Worm (Caenorhabditis elegans) whole organism, L4 larva: Measurements from ENCODE around the gene ags-3.

Experiments used
- F44E2.7 ChIP-seq: fragments of 200-800 bp; sonication (Bioruptor generic); IDR thresholded peaks from 2 replicates; pipeline ENCODE4 v2.1.2; 2022; ENCODE audit warnings: missing genetic modification characterization, missing compliant biosample characterization
- Y5F2A.4 ChIP-seq: fragments of 200-800 bp; sonication (Bioruptor generic); optimal IDR thresholded peaks from 2 replicates; lab custom pipeline; 2018; ENCODE audit warnings: mild to moderate bottlenecking, missing genetic modification characterization, missing compliant biosample characterization
- Y75B8A.6 ChIP-seq: fragments of 200-800 bp; sonication (Bioruptor generic); IDR thresholded peaks from 2 replicates; pipeline ENCODE4 v1.3.6; 2022; ENCODE audit warnings: missing genetic modification reagents, missing genetic modification characterization, missing compliant biosample characterization
- ZK337.2 ChIP-seq: fragments of 200-800 bp; sonication (Bioruptor generic); IDR thresholded peaks from 2 replicates; pipeline ENCODE4 v1.3.6; 2022; ENCODE audit warnings: missing genetic modification reagents, missing genetic modification characterization, missing compliant biosample characterization
- aha-1 ChIP-seq: fragments of 150-350 bp; peaks from one replicate; lab custom pipeline; 2014; ENCODE audit warnings: missing biosample characterization, missing genetic modification characterization
- aly-2 ChIP-seq: sonication (generic microtip); optimal IDR thresholded peaks from 2 replicates; lab custom pipeline; 2018; ENCODE audit warnings: missing biosample characterization, missing genetic modification characterization
- ceh-28 ChIP-seq: fragments of 150-350 bp; optimal IDR thresholded peaks from 2 replicates; lab custom pipeline; 2014; ENCODE audit warnings: missing biosample characterization, missing genetic modification reagents, missing genetic modification characterization
- ceh-32 ChIP-seq: sonication (generic microtip); optimal IDR thresholded peaks from 2 replicates; lab custom pipeline; 2016; ENCODE audit warnings: mild to moderate bottlenecking, missing genetic modification characterization, missing compliant biosample characterization; ENCODE audit not compliant: poor library complexity
- cey-2 ChIP-seq: sonication (generic microtip); optimal IDR thresholded peaks from 3 replicates; lab custom pipeline; 2017; ENCODE audit warnings: missing genetic modification characterization, mild to moderate bottlenecking, missing compliant biosample characterization, antibody characterized with exemption, borderline replicate concordance; ENCODE audit not compliant: insufficient read depth
- daf-12 ChIP-seq: fragments of 150-350 bp; optimal IDR thresholded peaks from 2 replicates; lab custom pipeline; 2014; ENCODE audit warnings: missing biosample characterization, missing genetic modification reagents, missing genetic modification characterization
- daf-16 ChIP-seq, 3 experiments: sonication (generic microtip); optimal IDR thresholded peaks; 2 replicates each; lab custom pipeline; 2016 to 2017; ENCODE audit warnings: missing genetic modification characterization in 3 of 3, missing genetic modification reagents in 3 of 3, mild to moderate bottlenecking in 2 of 3, missing compliant biosample characterization in 2 of 3, missing biosample characterization in 1 of 3, moderate library complexity in 1 of 3
- dmd-6 ChIP-seq: fragments of 200-800 bp; sonication (Bioruptor generic); IDR thresholded peaks from 2 replicates; pipeline ENCODE4 v1.3.6; 2022; ENCODE audit warnings: missing genetic modification reagents, missing genetic modification characterization, missing compliant biosample characterization
- dmd-8 ChIP-seq: fragments of 200-800 bp; sonication (Bioruptor generic); IDR thresholded peaks from 2 replicates; pipeline ENCODE4 v1.3.6; 2022; ENCODE audit warnings: missing genetic modification characterization, missing compliant biosample characterization
- dpl-1 ChIP-seq: fragments of 150-350 bp; optimal IDR thresholded peaks from 2 replicates; lab custom pipeline; 2014; ENCODE audit warnings: missing biosample characterization, missing genetic modification reagents, missing genetic modification characterization
- dve-1 ChIP-seq: sonication (generic microtip); optimal IDR thresholded peaks from 2 replicates; lab custom pipeline; 2017; ENCODE audit warnings: antibody characterized with exemption, mild to moderate bottlenecking, missing genetic modification characterization, missing compliant biosample characterization; ENCODE audit not compliant: insufficient read depth
- egl-27 ChIP-seq: sonication (generic microtip); optimal IDR thresholded peaks from 3 replicates; lab custom pipeline; 2017; ENCODE audit warnings: missing biosample characterization, missing genetic modification reagents, missing genetic modification characterization
- hlh-11 ChIP-seq: fragments of 200-800 bp; sonication (Bioruptor generic); optimal IDR thresholded peaks from 2 replicates; lab custom pipeline; 2018; ENCODE audit warnings: mild to moderate bottlenecking, missing genetic modification characterization, missing compliant biosample characterization
- hmg-1.1 ChIP-seq: fragments of 200-800 bp; sonication (Bioruptor generic); IDR thresholded peaks from 2 replicates; pipeline ENCODE4 v1.3.6; 2022; ENCODE audit warnings: missing genetic modification reagents, missing genetic modification characterization, missing compliant biosample characterization
- jun-1 ChIP-seq: fragments of 150-350 bp; optimal IDR thresholded peaks from 2 replicates; lab custom pipeline; 2014; ENCODE audit warnings: missing biosample characterization, missing genetic modification reagents, missing genetic modification characterization
- lim-7 ChIP-seq: fragments of 200-800 bp; sonication (Bioruptor generic); IDR thresholded peaks from 2 replicates; pipeline ENCODE4 v1.3.6; 2022; ENCODE audit warnings: missing genetic modification characterization, missing compliant biosample characterization
- lin-29 ChIP-seq: fragments of 200-800 bp; sonication (Bioruptor generic); IDR thresholded peaks from 2 replicates; pipeline ENCODE4 v1.3.6; 2022; ENCODE audit warnings: missing genetic modification reagents, missing genetic modification characterization, missing compliant biosample characterization
- madf-5 ChIP-seq, 2 experiments: fragments of 200-800 bp; sonication (Bioruptor generic); IDR thresholded peaks; 2 replicates each; pipeline ENCODE4 v1.3.6; 2022; ENCODE audit warnings: missing compliant biosample characterization in 2 of 2, missing genetic modification characterization in 2 of 2
- mdl-1 ChIP-seq, 2 experiments: fragments of 150-350 bp in 1 of 2; sonication (generic microtip) in 1 of 2; optimal IDR thresholded peaks; 2 replicates each; lab custom pipeline; 2014 to 2017; ENCODE audit warnings: missing biosample characterization in 2 of 2, missing genetic modification characterization in 2 of 2
- mes-2 ChIP-seq: sonication (generic microtip); optimal IDR thresholded peaks from 2 replicates; lab custom pipeline; 2016; ENCODE audit warnings: missing genotype, mild to moderate bottlenecking, missing genetic modification characterization, missing compliant biosample characterization; ENCODE audit not compliant: poor library complexity, severe bottlenecking
- mxl-3 ChIP-seq: fragments of 200-800 bp; sonication (Bioruptor generic); optimal IDR thresholded peaks from 2 replicates; lab custom pipeline; 2018; ENCODE audit warnings: mild to moderate bottlenecking, missing genetic modification characterization, missing compliant biosample characterization
- nhr-102 ChIP-seq: sonication (generic microtip); optimal IDR thresholded peaks from 2 replicates; lab custom pipeline; 2016; ENCODE audit warnings: mild to moderate bottlenecking, missing genetic modification characterization, moderate library complexity, missing compliant biosample characterization
- nhr-11 ChIP-seq: fragments of 150-350 bp; optimal IDR thresholded peaks from 2 replicates; lab custom pipeline; 2014; ENCODE audit warnings: missing biosample characterization, missing genetic modification characterization
- nhr-111 ChIP-seq: fragments of 200-800 bp; sonication (Bioruptor generic); optimal IDR thresholded peaks from 2 replicates; lab custom pipeline; 2018; ENCODE audit warnings: mild to moderate bottlenecking, missing genetic modification characterization, missing compliant biosample characterization
- nhr-28 ChIP-seq: fragments of 150-350 bp; optimal IDR thresholded peaks from 2 replicates; lab custom pipeline; 2014; ENCODE audit warnings: missing biosample characterization, missing genetic modification characterization
- nhr-41 ChIP-seq: fragments of 200-800 bp; sonication (Bioruptor generic); IDR thresholded peaks from 2 replicates; pipeline ENCODE4 v1.3.6; 2022; ENCODE audit warnings: missing genetic modification reagents, missing genetic modification characterization, missing compliant biosample characterization
- nhr-42 ChIP-seq: fragments of 200-800 bp; sonication (Bioruptor generic); IDR thresholded peaks from 2 replicates; pipeline ENCODE4 v1.3.6; 2022; ENCODE audit warnings: missing genetic modification characterization, missing compliant biosample characterization
- nhr-76 ChIP-seq: fragments of 150-350 bp; optimal IDR thresholded peaks from 2 replicates; lab custom pipeline; 2014; ENCODE audit warnings: missing biosample characterization, missing genetic modification characterization
- pha-4 ChIP-seq, 2 experiments: fragments of 150-350 bp in 1 of 2; fragments of 200-800 bp in 1 of 2; sonication (Bioruptor generic) in 1 of 2; IDR thresholded peaks in 1 of 2; optimal IDR thresholded peaks in 1 of 2; 2 replicates each; pipeline versions ENCODE4 v1.3.6 to Lab custom; 2014 to 2022; ENCODE audit warnings: missing genetic modification characterization in 2 of 2, missing genetic modification reagents in 2 of 2, missing biosample characterization in 1 of 2, missing compliant biosample characterization in 1 of 2
- rbr-2 ChIP-seq: sonication (generic microtip); optimal IDR thresholded peaks from 2 replicates; lab custom pipeline; 2016; ENCODE audit warnings: missing genotype, missing genetic modification characterization, missing compliant biosample characterization
- saeg-2 ChIP-seq: fragments of 200-800 bp; sonication (Bioruptor generic); IDR thresholded peaks from 2 replicates; pipeline ENCODE4 v1.3.6; 2022; ENCODE audit warnings: missing genetic modification reagents, missing genetic modification characterization, missing compliant biosample characterization
- sdz-12 ChIP-seq: fragments of 200-800 bp; sonication (Bioruptor generic); optimal IDR thresholded peaks from 2 replicates; lab custom pipeline; 2018; ENCODE audit warnings: mild to moderate bottlenecking, missing genetic modification characterization, missing compliant biosample characterization
- snpc-4 ChIP-seq: fragments of 150-350 bp; optimal IDR thresholded peaks from 2 replicates; lab custom pipeline; 2014; ENCODE audit warnings: missing biosample characterization, missing genetic modification characterization
- spr-3 ChIP-seq: fragments of 200-800 bp; sonication (Bioruptor generic); optimal IDR thresholded peaks from 2 replicates; lab custom pipeline; 2018; ENCODE audit warnings: mild to moderate bottlenecking, missing genetic modification characterization, missing compliant biosample characterization
- tag-97 ChIP-seq: fragments of 200-800 bp; sonication (Bioruptor generic); IDR thresholded peaks from 2 replicates; pipeline ENCODE4 v1.3.6; 2022; ENCODE audit warnings: missing genetic modification characterization, missing compliant biosample characterization
- tra-1 ChIP-seq: fragments of 200-800 bp; sonication (Bioruptor generic); IDR thresholded peaks from 2 replicates; pipeline ENCODE4 v1.3.6; 2022; ENCODE audit warnings: missing genetic modification reagents, missing genetic modification characterization, missing compliant biosample characterization
- unc-62 ChIP-seq, 3 experiments: fragments of 150-350 bp in 1 of 3; sonication (generic microtip); optimal IDR thresholded peaks in 2 of 3; peaks in 1 of 3; 1 replicate in 1 of 3; 2 replicates in 2 of 3; lab custom pipeline; 2014 to 2017; ENCODE audit warnings: missing biosample characterization in 3 of 3, missing genetic modification characterization in 3 of 3, missing genetic modification reagents in 3 of 3, missing genotype in 1 of 3
- zag-1 ChIP-seq: fragments of 150-350 bp; optimal IDR thresholded peaks from 2 replicates; lab custom pipeline; 2014; ENCODE audit warnings: missing biosample characterization, missing genetic modification characterization
- zfp-3 ChIP-seq: fragments of 200-800 bp; sonication (Bioruptor generic); conservative IDR thresholded peaks from 2 replicates; pipeline ENCODE4 v1.3.6; 2022; ENCODE audit warnings: missing genetic modification reagents, missing genetic modification characterization, missing compliant biosample characterization
- ztf-11 ChIP-seq: fragments of 150-350 bp; optimal IDR thresholded peaks from 2 replicates; lab custom pipeline; 2014; ENCODE audit warnings: missing biosample characterization, missing genetic modification characterization

Gene ags-3

DNA sequence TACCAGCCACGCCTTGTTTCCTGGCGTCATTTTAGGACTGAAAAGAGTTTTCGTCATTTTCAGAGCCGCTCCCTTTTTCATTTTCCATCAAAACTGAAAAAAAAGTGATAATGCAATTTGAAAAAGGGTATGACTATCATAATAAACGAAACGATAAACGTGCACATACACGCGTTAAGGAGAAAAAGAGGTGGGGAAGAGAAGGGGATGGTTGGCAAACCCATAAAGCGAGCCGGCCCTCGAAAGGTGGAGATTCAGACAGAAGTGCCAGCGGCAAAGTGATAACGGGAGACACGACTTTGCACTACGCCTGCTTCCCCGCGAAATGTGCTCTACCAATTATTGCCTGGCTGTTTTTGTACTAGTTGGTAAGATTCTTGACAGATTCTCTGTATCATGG, 50.6 kb downstream of the ags-3 start, which contains the start of gene nspg-14 (continued):
- peak; percentile 75 for TF ChIP-seq hlh-11 (tag; lab: Kevin White, UChicago)
- no peak for TF ChIP-seq sdz-12
- TF ChIP-seq dmd-8: no peak
- TF ChIP-seq dmd-6 (GFP tag; lab: Robert Waterston, UW): peak; percentile 74
- peak; percentile 36 for TF ChIP-seq mxl-3 (GFP tag; lab: Kevin White, UChicago)

DNA sequence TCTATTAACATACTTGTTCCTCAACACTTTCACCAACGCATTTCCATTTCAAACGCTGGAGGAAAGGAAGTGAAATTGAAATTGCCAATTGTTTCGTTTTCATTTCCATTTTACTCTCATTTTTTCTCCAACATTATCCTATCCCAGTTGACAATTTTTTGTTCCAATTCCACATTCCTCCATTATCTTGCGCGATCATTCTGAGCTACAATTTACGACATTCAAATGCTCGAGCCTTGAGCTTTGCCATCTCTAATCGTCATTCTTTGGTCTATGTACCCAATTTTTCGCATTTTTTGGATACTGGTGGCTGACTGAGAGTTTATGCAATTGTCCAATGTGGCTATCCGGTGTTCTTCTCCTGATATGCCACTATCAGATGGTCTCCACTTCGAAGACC, 53.8 kb downstream of the ags-3 start, which contains the start of gene Y34B4A.10:
Y34B4A.10 (plus strand) TSS at position 301 of the 400 bp plus-strand sequence.
- TF ChIP-seq unc-62 (GFP tag; optimal IDR thresholded peaks at IDR 0.05 in 1 of 2; lab: Kevin White, UChicago) (peak in 1 of 2 experiments; percentile 6), unc-62 (tag; optimal IDR thresholded peaks at IDR 0.05; lab: Kevin White, UChicago) (no peak), snpc-4 (no peak)

DNA sequence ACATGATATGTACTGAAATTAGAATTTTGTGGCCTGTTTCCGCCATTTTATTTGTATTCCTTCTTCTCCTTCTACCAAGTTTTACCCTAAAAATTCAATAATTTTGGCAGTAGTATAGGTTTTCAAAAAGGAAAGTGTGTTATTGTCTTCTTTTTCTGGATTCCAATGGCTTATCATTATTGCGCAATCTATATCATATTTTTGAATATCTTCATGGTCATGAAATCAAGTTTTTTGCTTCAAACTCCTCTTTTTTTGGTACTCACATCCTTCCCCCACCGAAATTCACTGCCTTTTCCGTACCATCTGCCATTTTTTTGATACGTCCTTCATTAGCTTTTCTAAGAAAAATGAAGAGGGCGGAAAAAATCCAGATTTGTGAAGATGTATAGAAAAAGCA, 54.6 kb downstream of the ags-3 start:
- TF ChIP-seq egl-27: no peak
- peak; percentile 63 for TF ChIP-seq aha-1

DNA sequence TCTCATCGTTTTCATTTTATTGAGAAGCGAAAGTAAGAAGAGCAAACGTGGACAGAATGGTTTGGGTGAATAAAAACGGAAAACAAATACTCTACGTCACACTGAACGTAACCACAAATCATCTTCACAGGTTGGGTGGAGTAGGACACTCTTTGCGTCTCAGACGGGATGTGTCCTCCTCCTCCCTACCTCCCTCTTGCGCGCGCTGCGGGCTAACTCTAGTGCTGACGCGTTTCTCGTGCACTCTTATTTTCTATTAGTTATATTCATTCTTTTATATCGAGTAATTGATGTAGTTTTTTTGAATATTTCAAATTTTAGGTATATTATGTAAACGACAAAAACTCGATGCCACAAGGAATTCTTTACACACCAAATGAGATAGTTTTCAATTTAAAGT, 59.4 kb downstream of the ags-3 start, which contains the start of gene Y34B4A.7:
Y34B4A.7 (plus strand) TSS at position 297 of the 400 bp plus-strand sequence.
- TF ChIP-seq ceh-32 (tag; lab: Kevin White, UChicago) (peak; percentile 2), madf-5 (GFP tag; IDR thresholded peaks at IDR 0.05; lab: Robert Waterston, UW) (no peak), nhr-42 (no peak), mes-2 (peak; percentile 77), dpl-1 (GFP tag; lab: Kevin White, UChicago) (peak; percentile 65), pha-4 (GFP tag; IDR thresholded peaks at IDR 0.05; lab: Robert Waterston, UW) (no peak), pha-4 (tag; optimal IDR thresholded peaks at IDR 0.05; lab: Kevin White, UChicago) (no peak), ceh-28 (tag; lab: Kevin White, UChicago) (no peak), nhr-102 (peak; percentile 44), saeg-2 (GFP tag; lab: Robert Waterston, UW) (no peak), egl-27 (no peak), aha-1 (no peak), jun-1 (no peak), F44E2.7 (GFP tag; lab: Robert Waterston, UW) (no peak), nhr-41 (GFP tag; lab: Robert Waterston, UW) (no peak), lin-29 (0 out of 2 replicates have a peak, but pooled peaks have one; percentile 26), zag-1 (tag; lab: Kevin White, UChicago) (no peak), daf-16 (GFP tag; optimal IDR thresholded peaks at IDR 0.05; lab: Kevin White, UChicago) (peak in 1 of 2 experiments; percentile 15), daf-16 (tag; optimal IDR thresholded peaks at IDR 0.05; lab: Kevin White, UChicago) (peak; percentile 12), cey-2 (no peak), tra-1 (0 out of 2 replicates have a peak, but pooled peaks have one; percentile 26), nhr-76 (no peak), ztf-11 (tag; lab: Kevin White, UChicago) (no peak), dve-1 (peak; percentile 72), nhr-28 (tag; lab: Kevin White, UChicago) (peak; percentile 65), zfp-3 (GFP tag; lab: Robert Waterston, UW) (no peak), nhr-111 (no peak), lim-7 (GFP tag; lab: Robert Waterston, UW) (no peak), rbr-2 (tag; lab: Kevin White, UChicago) (peak; percentile 73), Y75B8A.6 (GFP tag; lab: Robert Waterston, UW) (no peak), mdl-1 (tag; optimal IDR thresholded peaks at IDR 0.05; lab: Kevin White, UChicago) (no peak), nhr-11 (tag; lab: Kevin White, UChicago) (peak; percentile 16), daf-12 (tag; lab: Kevin White, UChicago) (no peak), Y5F2A.4 (GFP tag; lab: Kevin White, UChicago) (no peak), tag-97 (GFP tag; lab: Robert Waterston, UW) (no peak), ZK337.2 (GFP tag; lab: Robert Waterston, UW) (no peak), dmd-8 (no peak), spr-3 (GFP tag; lab: Kevin White, UChicago) (no peak), hmg-1.1 (peak; percentile 67), aly-2 (tag; lab: Kevin White, UChicago) (no peak)
